Fruit fly (Drosophila melanogaster): Measurements from ENCODE around the gene CG6299.

Gene CG6299

DNA sequence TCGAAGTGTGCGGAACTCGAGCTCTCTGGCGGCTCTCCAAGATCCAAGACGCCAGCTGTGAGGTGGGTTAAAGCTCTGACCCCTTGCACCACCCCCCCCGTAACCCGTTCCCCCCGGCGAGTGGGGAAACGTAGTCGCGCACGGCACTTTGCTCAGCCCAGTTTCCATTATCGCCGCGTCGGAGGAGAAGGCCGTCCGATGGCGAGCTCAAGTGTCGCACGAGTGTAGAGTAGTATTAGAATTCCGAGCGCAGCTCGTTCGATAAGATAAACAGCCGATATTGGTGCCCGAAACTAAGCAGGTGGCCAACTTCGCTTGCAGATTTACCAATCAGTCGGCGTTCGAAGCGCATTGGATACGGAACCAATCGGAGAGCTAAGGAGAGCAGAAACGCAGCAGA, 2.9 kb downstream of the CG6299 start (continued):
- TF ChIP-seq Hr3 (GFP tag; optimal IDR thresholded peaks at IDR 0.05) (no peak), CG6272 (GFP tag; IDR thresholded peaks at IDR 0.05) (no peak), kni (GFP tag; optimal IDR thresholded peaks at IDR 0.05) (peak; percentile 68), CG34376 (GFP tag; optimal IDR thresholded peaks at IDR 0.05) (peak; percentile 84), Adf1 (GFP tag; IDR thresholded peaks at IDR 0.05) (peak; percentile 60), amos (GFP tag; IDR thresholded peaks at IDR 0.05; ENCODE audit: partially characterized antibody) (peak; percentile 24; the same call in 1 of the 2 replicates), CG2712 (tag; optimal IDR thresholded peaks at IDR 0.05) (no peak), CG9817 (tag; optimal IDR thresholded peaks at IDR 0.05) (no peak), Bteb2 (GFP tag; optimal IDR thresholded peaks at IDR 0.05) (no peak), sr (GFP tag; IDR thresholded peaks at IDR 0.05) (0 out of 3 replicates have a peak, but pooled peaks have one; percentile 5), CG7786 (GFP tag; optimal IDR thresholded peaks at IDR 0.05) (no peak), Bdp1 (GFP tag; optimal IDR thresholded peaks at IDR 0.05) (no peak), CG31224 (GFP tag; IDR thresholded peaks at IDR 0.05) (no peak), Nf-YC (tag; optimal IDR thresholded peaks at IDR 0.05) (peak; percentile 35), Mrtf (GFP tag; IDR thresholded peaks at IDR 0.05) (no peak), CG11696 (GFP tag; IDR thresholded peaks at IDR 0.05) (no peak), CG16779 (GFP tag; IDR thresholded peaks at IDR 0.05) (no peak), Sox102F (GFP tag; optimal IDR thresholded peaks at IDR 0.05) (no peak), CG32767 (GFP tag; IDR thresholded peaks at IDR 0.05) (no peak), CG15601 (tag; optimal IDR thresholded peaks at IDR 0.05) (no peak), CG30403 (GFP tag; optimal IDR thresholded peaks at IDR 0.05) (no peak), nom (GFP tag; optimal IDR thresholded peaks at IDR 0.05) (peak; percentile 1), CG14860 (GFP tag; IDR thresholded peaks at IDR 0.05; ENCODE audit: partially characterized antibody) (no peak), chinmo (GFP tag; IDR thresholded peaks at IDR 0.05; ENCODE audit: partially characterized antibody) (peak; percentile 94), schlank (tag; optimal IDR thresholded peaks at IDR 0.05) (no peak), fd102C (GFP tag; optimal IDR thresholded peaks at IDR 0.05) (no peak), cwo (GFP tag; optimal IDR thresholded peaks at IDR 0.05) (peak; percentile 26), Dll (GFP tag; IDR thresholded peaks at IDR 0.05; ENCODE audit: partially characterized antibody) (no peak), CG7987 (GFP tag; optimal IDR thresholded peaks at IDR 0.05) (no peak), p53 (GFP tag; optimal IDR thresholded peaks at IDR 0.05) (no peak), ci (GFP tag; IDR thresholded peaks at IDR 0.05) (0 out of 3 replicates have a peak, but pooled peaks have one; percentile 34), CG15479 (GFP tag; optimal IDR thresholded peaks at IDR 0.05) (no peak), CG2202 (tag; optimal IDR thresholded peaks at IDR 0.05) (no peak), Hey (tag; optimal IDR thresholded peaks at IDR 0.05) (no peak), CG11695 (GFP tag; IDR thresholded peaks at IDR 0.05) (no peak), CG30020 (tag; optimal IDR thresholded peaks at IDR 0.05) (no peak), CG11456 (GFP tag; IDR thresholded peaks at IDR 0.05) (no peak), CG8359 (GFP tag; optimal IDR thresholded peaks at IDR 0.05; ENCODE audit: borderline replicate concordance) (no peak), CG15269 (tag; optimal IDR thresholded peaks at IDR 0.05) (no peak), so (GFP tag; IDR thresholded peaks at IDR 0.05) (no peak), CG11723 (GFP tag; optimal IDR thresholded peaks at IDR 0.05) (no peak), oc (tag; optimal IDR thresholded peaks at IDR 0.05) (no peak), CG1024 (GFP tag; IDR thresholded peaks at IDR 0.05) (no peak), ERR (GFP tag; optimal IDR thresholded peaks at IDR 0.05) (no peak), CG8388 (GFP tag; optimal IDR thresholded peaks at IDR 0.05) (no peak)
